Fruit fly (Drosophila melanogaster) whole organism, prepupa: ENCODE data around the gene CG31468.
A peak's percentile ranks its signal among the peaks of the same experiment; 100 is the strongest.

Experiments used
- CG10631 ChIP-seq: fragments of 200-800 bp; sonication (Bioruptor generic); optimal IDR thresholded peaks from 2 replicates; lab custom pipeline; 2016; ENCODE audit warnings: missing biosample characterization, missing genetic modification characterization
- CG10669 ChIP-seq: fragments of 200-800 bp; sonication (Bioruptor generic); optimal IDR thresholded peaks from 3 replicates; lab custom pipeline; 2018; ENCODE audit warnings: missing biosample characterization, mild to moderate bottlenecking, missing genetic modification characterization, moderate library complexity
- CG11294 ChIP-seq: fragments of 200-800 bp; sonication (Bioruptor generic); IDR thresholded peaks from 2 replicates; pipeline ENCODE4 v1.3.6; 2022; ENCODE audit warnings: missing biosample characterization, missing genetic modification characterization
- CG15336 ChIP-seq: fragments of 200-800 bp; sonication (Bioruptor generic); IDR thresholded peaks from 2 replicates; pipeline ENCODE4 v1.3.6; 2022; ENCODE audit warnings: missing biosample characterization, missing genetic modification characterization
- CG16779 ChIP-seq: fragments of 200-800 bp; sonication (Bioruptor generic); optimal IDR thresholded peaks from 3 replicates; lab custom pipeline; 2017; ENCODE audit warnings: missing biosample characterization, mild to moderate bottlenecking, missing genetic modification characterization
- CG32006 ChIP-seq: fragments of 200-800 bp; sonication (Bioruptor generic); optimal IDR thresholded peaks from 3 replicates; lab custom pipeline; 2017; ENCODE audit warnings: missing biosample characterization, mild to moderate bottlenecking, missing genetic modification characterization
- CG34406 ChIP-seq: fragments of 200-800 bp; sonication (Bioruptor generic); optimal IDR thresholded peaks from 3 replicates; lab custom pipeline; 2016; ENCODE audit warnings: missing biosample characterization, missing genetic modification characterization
- CG4318 ChIP-seq: fragments of 200-800 bp; sonication (Bioruptor generic); optimal IDR thresholded peaks from 3 replicates; lab custom pipeline; 2017; ENCODE audit warnings: missing biosample characterization, mild to moderate bottlenecking, missing genetic modification characterization
- CG6163 ChIP-seq: fragments of 200-800 bp; sonication (Bioruptor generic); IDR thresholded peaks from 3 replicates; pipeline ENCODE4 v1.3.6; 2022; ENCODE audit warnings: missing biosample characterization, missing genetic modification characterization
- CG6276 ChIP-seq: fragments of 200-800 bp; sonication (Bioruptor generic); optimal IDR thresholded peaks from 2 replicates; lab custom pipeline; 2017; ENCODE audit warnings: missing biosample characterization, mild to moderate bottlenecking, missing genetic modification characterization
- CG6792 ChIP-seq: fragments of 200-800 bp; sonication (Bioruptor generic); optimal IDR thresholded peaks from 3 replicates; lab custom pipeline; 2016; ENCODE audit warnings: missing biosample characterization, missing genetic modification characterization
- CG6808 ChIP-seq: fragments of 200-800 bp; sonication (Bioruptor generic); optimal IDR thresholded peaks from 3 replicates; lab custom pipeline; 2017; ENCODE audit warnings: missing biosample characterization, missing genetic modification characterization, mild to moderate bottlenecking, moderate library complexity, missing genetic modification reagents
- CG6854 ChIP-seq: fragments of 200-800 bp; sonication (Bioruptor generic); optimal IDR thresholded peaks from 2 replicates; lab custom pipeline; 2017; ENCODE audit warnings: missing biosample characterization, mild to moderate bottlenecking, missing genetic modification characterization
- CG7368 ChIP-seq: fragments of 200-800 bp; sonication (Bioruptor generic); optimal IDR thresholded peaks from 3 replicates; lab custom pipeline; 2016; ENCODE audit warnings: missing biosample characterization, missing genetic modification characterization
- CG8119 ChIP-seq: fragments of 200-800 bp; sonication (Bioruptor generic); IDR thresholded peaks from 3 replicates; pipeline ENCODE4 v1.3.6; 2022; ENCODE audit warnings: missing biosample characterization, missing genetic modification characterization
- CG8632 ChIP-seq: fragments of 200-800 bp; sonication (Bioruptor generic); optimal IDR thresholded peaks from 3 replicates; lab custom pipeline; 2016; ENCODE audit warnings: missing biosample characterization, missing genetic modification characterization
- CG9139 ChIP-seq: fragments of 200-800 bp; sonication (Bioruptor generic); optimal IDR thresholded peaks from 3 replicates; lab custom pipeline; 2017; ENCODE audit warnings: missing biosample characterization, mild to moderate bottlenecking, missing genetic modification characterization
- Eip75B ChIP-seq: fragments of 200-800 bp; sonication (Bioruptor generic); optimal IDR thresholded peaks from 3 replicates; lab custom pipeline; 2016; ENCODE audit warnings: missing biosample characterization, missing genetic modification characterization
- Eip78C ChIP-seq: fragments of 200-800 bp; sonication (Bioruptor generic); peaks from one replicate; lab custom pipeline; 2016; ENCODE audit warnings: missing biosample characterization, missing genetic modification characterization
- Eip93F ChIP-seq: fragments of 200-800 bp; sonication (Bioruptor generic); optimal IDR thresholded peaks from 2 replicates; lab custom pipeline; 2016; ENCODE audit warnings: missing biosample characterization, mild to moderate bottlenecking, missing genetic modification characterization
- Ets21C ChIP-seq: fragments of 200-800 bp; sonication (Bioruptor generic); optimal IDR thresholded peaks from 3 replicates; lab custom pipeline; 2016; ENCODE audit warnings: missing biosample characterization, missing genetic modification characterization
- Hr38 ChIP-seq: sonication (Bioruptor generic); optimal IDR thresholded peaks from 2 replicates; lab custom pipeline; 2016; ENCODE audit warnings: missing biosample characterization, missing genetic modification characterization
- Hr4 ChIP-seq: fragments of 200-800 bp; sonication (Bioruptor generic); optimal IDR thresholded peaks from 3 replicates; lab custom pipeline; 2016; ENCODE audit warnings: missing biosample characterization, missing genetic modification characterization
- Lpt ChIP-seq: fragments of 200-800 bp; sonication (Bioruptor generic); optimal IDR thresholded peaks from 3 replicates; lab custom pipeline; 2016; ENCODE audit warnings: missing biosample characterization, missing genetic modification characterization
- OdsH ChIP-seq: fragments of 200-800 bp; sonication (Bioruptor generic); optimal IDR thresholded peaks from 3 replicates; lab custom pipeline; 2016; ENCODE audit warnings: missing biosample characterization, missing genetic modification characterization
- Smox ChIP-seq: fragments of 200-800 bp; sonication (Bioruptor generic); optimal IDR thresholded peaks from 3 replicates; lab custom pipeline; 2016; ENCODE audit warnings: missing biosample characterization, missing genetic modification characterization
- Sox102F ChIP-seq: fragments of 200-800 bp; sonication (Bioruptor generic); optimal IDR thresholded peaks from 2 replicates; lab custom pipeline; 2016; ENCODE audit warnings: missing biosample characterization, mild to moderate bottlenecking, missing genetic modification characterization
- Sox15 ChIP-seq: fragments of 200-800 bp; sonication (Bioruptor generic); optimal IDR thresholded peaks from 3 replicates; lab custom pipeline; 2016; ENCODE audit warnings: missing biosample characterization, missing genetic modification characterization
- achi ChIP-seq: fragments of 200-800 bp; sonication (Bioruptor generic); optimal IDR thresholded peaks from 3 replicates; lab custom pipeline; 2016; ENCODE audit warnings: missing biosample characterization, missing genetic modification characterization
- cyc ChIP-seq: fragments of 200-800 bp; sonication (Bioruptor generic); optimal IDR thresholded peaks from 3 replicates; lab custom pipeline; 2016; ENCODE audit warnings: missing biosample characterization, missing genetic modification characterization
- dac ChIP-seq: fragments of 200-800 bp; sonication (Bioruptor generic); optimal IDR thresholded peaks from 2 replicates; lab custom pipeline; 2017; ENCODE audit warnings: missing biosample characterization, mild to moderate bottlenecking, missing genetic modification characterization
- dsx ChIP-seq: fragments of 200-800 bp; optimal IDR thresholded peaks from 3 replicates; lab custom pipeline; 2019; ENCODE audit warnings: missing biosample characterization, mild to moderate bottlenecking, missing genetic modification characterization, moderate library complexity; ENCODE audit not compliant: poor library complexity, severe bottlenecking
- eg ChIP-seq: fragments of 200-800 bp; sonication (Bioruptor generic); IDR thresholded peaks from 3 replicates; pipeline ENCODE4 v1.3.6; 2022; ENCODE audit warnings: missing biosample characterization, missing genetic modification characterization
- fkh ChIP-seq: fragments of 200-800 bp; sonication (Bioruptor generic); optimal IDR thresholded peaks from 3 replicates; lab custom pipeline; 2017; ENCODE audit warnings: missing biosample characterization, mild to moderate bottlenecking, missing genetic modification characterization, moderate library complexity
- lz ChIP-seq: fragments of 200-800 bp; sonication (Bioruptor generic); optimal IDR thresholded peaks from 3 replicates; lab custom pipeline; 2016; ENCODE audit warnings: missing biosample characterization, missing genetic modification characterization
- net ChIP-seq: fragments of 200-800 bp; sonication (Bioruptor generic); optimal IDR thresholded peaks from 3 replicates; lab custom pipeline; 2016; ENCODE audit warnings: missing biosample characterization, missing genetic modification characterization
- pdm3 ChIP-seq: fragments of 200-800 bp; sonication (Bioruptor generic); optimal IDR thresholded peaks from 3 replicates; lab custom pipeline; 2016; ENCODE audit warnings: missing biosample characterization, missing genetic modification characterization
- spab ChIP-seq: fragments of 200-800 bp; sonication (Bioruptor generic); optimal IDR thresholded peaks from 2 replicates; lab custom pipeline; 2017; ENCODE audit warnings: missing biosample characterization, mild to moderate bottlenecking, missing genetic modification characterization, missing genetic modification reagents
- ss ChIP-seq, 2 experiments: fragments of 200-800 bp; sonication (Bioruptor generic); optimal IDR thresholded peaks; 2 replicates in 1 of 2; 3 replicates in 1 of 2; lab custom pipeline; 2017 to 2018; ENCODE audit warnings: mild to moderate bottlenecking in 2 of 2, missing biosample characterization in 2 of 2, missing genetic modification characterization in 2 of 2, moderate library complexity in 1 of 2

CG31468 gene

DNA sequence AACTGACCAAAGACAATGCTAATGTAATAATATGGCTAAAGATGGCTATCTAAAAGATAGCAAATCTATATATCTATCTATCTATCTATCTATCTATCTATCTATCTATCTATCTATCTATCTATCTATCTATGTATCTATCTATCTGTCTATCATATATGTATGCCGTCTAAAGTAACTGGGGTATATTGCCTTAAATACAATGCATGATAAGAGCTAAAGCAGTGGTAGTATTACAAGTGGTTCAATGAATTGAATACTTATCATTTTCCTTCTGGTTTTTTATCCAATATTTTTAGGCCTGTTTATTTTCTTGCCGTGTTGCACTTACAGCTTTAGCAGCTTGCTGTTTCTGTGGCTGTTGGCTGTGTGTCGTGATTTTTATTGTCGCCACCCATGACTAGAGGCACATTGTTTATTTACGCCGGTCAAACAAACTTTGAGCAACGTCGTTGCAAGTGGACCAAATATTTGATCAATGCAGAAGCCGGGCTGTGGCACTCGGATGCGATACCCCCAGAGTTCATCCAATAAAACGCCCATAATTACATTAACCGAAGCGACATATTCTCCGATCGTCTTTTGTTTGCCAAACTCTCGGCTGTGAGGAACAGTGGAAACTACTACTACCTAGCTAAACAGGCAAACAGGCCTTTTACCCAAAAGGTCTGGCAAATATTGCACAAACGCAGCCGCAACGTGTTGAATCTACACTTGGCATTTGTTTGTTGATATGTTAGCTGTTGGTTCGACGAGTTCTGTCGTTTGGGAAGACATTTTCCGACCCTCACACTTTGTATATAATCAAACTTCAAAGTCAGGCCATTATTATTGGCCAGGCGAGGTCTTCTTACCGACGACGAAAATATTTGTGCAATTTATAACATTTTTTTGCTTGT, 37.8 kb upstream of the CG31468 start (continued):
- TF ChIP-seq Sox102F, result no peak
- TF ChIP-seq CG34406 (GFP tag; lab: Kevin White, UChicago), result peak; percentile 50
- no peak for TF ChIP-seq CG7368 (GFP tag; lab: Kevin White, UChicago)
- TF ChIP-seq CG10631 (GFP tag; lab: Kevin White, UChicago), result peak; percentile 26
- no peak for TF ChIP-seq Hr38
- peak; percentile 46 for TF ChIP-seq CG10669 (GFP tag; lab: Kevin White, UChicago)

DNA sequence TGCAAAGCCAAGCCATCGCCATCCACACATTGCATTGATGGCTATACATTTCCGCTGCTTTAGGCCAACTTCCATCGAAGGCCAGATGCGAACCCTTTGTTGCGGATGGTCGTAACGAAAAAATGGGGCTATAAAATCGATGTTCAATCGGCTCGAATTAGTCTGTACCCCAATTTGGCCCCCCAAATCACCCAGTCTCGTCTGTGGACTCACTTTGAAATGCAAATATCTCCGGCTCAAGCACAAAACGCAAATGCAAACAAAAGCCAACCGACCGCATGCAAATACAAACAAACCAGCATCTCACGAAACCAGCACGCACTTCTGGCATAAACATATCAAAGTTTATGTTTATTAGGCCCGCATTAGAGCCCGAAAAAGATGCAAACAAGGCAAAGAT, 36.2 kb upstream of the CG31468 start:
- no peak for TF ChIP-seq cyc (GFP tag; lab: Kevin White, UChicago)
- no peak for TF ChIP-seq Smox (GFP tag; lab: Kevin White, UChicago)
- no peak for TF ChIP-seq CG10631 (GFP tag; lab: Kevin White, UChicago)
- TF ChIP-seq net (GFP tag; lab: Kevin White, UChicago), result no peak
- TF ChIP-seq Eip75B (GFP tag; lab: Kevin White, UChicago), result no peak
- TF ChIP-seq fkh, result peak; percentile 56

DNA sequence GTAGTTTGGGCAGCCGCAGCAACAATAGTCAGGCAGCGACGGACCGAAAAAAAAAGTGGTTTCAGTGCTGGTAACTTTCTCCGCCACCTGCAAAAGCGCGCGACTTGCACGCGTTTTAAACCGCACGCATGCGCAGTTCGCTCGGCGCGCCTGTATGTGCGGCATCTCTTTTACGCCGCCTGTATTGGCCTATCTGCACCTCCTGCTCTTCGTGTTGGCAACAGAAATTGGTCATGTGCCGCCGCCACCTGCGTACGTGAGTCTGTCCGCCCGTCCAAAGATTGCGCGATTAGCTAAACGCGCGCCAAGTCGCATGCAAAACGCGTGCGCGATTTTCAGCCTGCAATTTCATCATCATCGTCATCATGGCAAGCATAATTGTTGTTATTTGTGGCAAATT, 35.5 kb upstream of the CG31468 start:
- TF ChIP-seq ss (GFP tag; optimal IDR thresholded peaks at IDR 0.05; lab: Kevin White, UChicago) (peak in 1 of 2 experiments; percentile 11), CG34406 (GFP tag; lab: Kevin White, UChicago) (no peak), CG6163 (GFP tag; lab: Robert Waterston, UW) (0 out of 3 replicates have a peak, but pooled peaks have one; percentile 10), Eip78C (GFP tag; lab: Kevin White, UChicago) (peak; percentile 36), fkh (no peak), dac (GFP tag; lab: Kevin White, UChicago) (no peak), lz (no peak)

DNA sequence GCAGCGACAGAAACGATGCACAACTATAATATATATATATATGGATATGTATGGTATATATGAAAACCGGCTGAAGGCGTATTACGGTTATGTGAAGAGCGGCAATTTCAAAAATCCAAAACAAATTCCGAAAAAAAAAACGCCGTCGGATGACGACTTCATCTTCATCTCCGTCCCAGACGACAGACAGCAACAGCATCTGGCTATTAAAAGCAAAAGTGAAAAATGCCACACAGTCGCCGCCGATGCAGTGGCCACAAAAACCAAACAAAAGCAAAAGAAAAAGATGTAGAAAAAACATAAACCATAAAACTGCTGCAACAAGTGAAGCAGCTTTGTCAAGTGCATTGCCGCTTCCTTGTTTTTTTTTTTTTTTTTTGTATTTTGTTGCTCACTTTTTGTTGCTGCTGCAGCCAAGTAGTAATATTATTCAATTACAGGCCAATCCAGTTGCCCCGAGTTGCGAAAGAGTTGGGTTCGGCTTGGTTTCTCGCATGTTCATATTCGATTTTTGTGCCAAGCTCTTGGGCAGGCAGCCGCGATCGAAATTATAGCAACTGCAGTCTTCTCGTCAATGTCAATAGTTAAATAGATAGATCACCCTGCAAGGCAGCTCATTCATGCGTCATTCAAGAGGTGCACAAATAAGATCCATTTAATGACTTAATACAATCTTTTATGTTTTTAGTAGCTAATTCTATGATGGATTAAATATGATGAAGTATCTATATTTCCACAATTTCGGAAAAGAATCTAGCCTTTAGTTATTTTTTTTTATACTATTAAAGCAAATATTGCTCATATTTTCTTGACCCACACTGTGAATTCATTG, 34.6 kb upstream of the CG31468 start:
- TF ChIP-seq dsx (GFP tag; lab: Kevin White, UChicago) (peak; percentile 32), spab (peak; percentile 26), CG10631 (GFP tag; lab: Kevin White, UChicago) (no peak), net (GFP tag; lab: Kevin White, UChicago) (peak; percentile 38), eg (GFP tag; lab: Robert Waterston, UW) (peak; percentile 65), dac (GFP tag; lab: Kevin White, UChicago) (peak; percentile 21), CG10669 (GFP tag; lab: Kevin White, UChicago) (no peak), CG6792 (GFP tag; lab: Kevin White, UChicago) (peak; percentile 40), pdm3 (GFP tag; lab: Kevin White, UChicago) (peak; percentile 23), CG8632 (GFP tag; lab: Kevin White, UChicago) (peak; percentile 19), cyc (GFP tag; lab: Kevin White, UChicago) (no peak), CG8119 (peak; percentile 72), Ets21C (GFP tag; lab: Kevin White, UChicago) (no peak), CG34406 (GFP tag; lab: Kevin White, UChicago) (peak; percentile 35), achi (GFP tag; lab: Kevin White, UChicago) (peak; percentile 40), fkh (no peak), CG4318 (GFP tag; lab: Kevin White, UChicago) (peak; percentile 29), CG32006 (peak; percentile 76), CG16779 (tag; lab: Kevin White, UChicago) (peak; percentile 52), OdsH (GFP tag; lab: Kevin White, UChicago) (peak; percentile 26), Eip78C (GFP tag; lab: Kevin White, UChicago) (peak; percentile 61), Eip75B (GFP tag; lab: Kevin White, UChicago) (peak; percentile 37), CG15336 (GFP tag; lab: Robert Waterston, UW) (peak; percentile 62), Eip93F (GFP tag; lab: Kevin White, UChicago) (no peak), Hr4 (peak; percentile 69), ss (GFP tag; optimal IDR thresholded peaks at IDR 0.05; lab: Kevin White, UChicago) (peak; percentile 15 to 44), Lpt (peak; percentile 19), CG6808 (GFP tag; lab: Kevin White, UChicago) (peak; percentile 14), CG6163 (GFP tag; lab: Robert Waterston, UW) (0 out of 3 replicates have a peak, but pooled peaks have one; percentile 36), CG6276 (GFP tag; lab: Kevin White, UChicago) (peak; percentile 71), CG7368 (GFP tag; lab: Kevin White, UChicago) (no peak), Sox15 (GFP tag; lab: Kevin White, UChicago) (no peak), CG6854 (no peak), CG11294 (no peak), Smox (GFP tag; lab: Kevin White, UChicago) (no peak), CG9139 (GFP tag; lab: Kevin White, UChicago) (peak; percentile 28)
